Fruit fly (Drosophila melanogaster) whole organism, embryonic: ENCODE results near the gene Lrr47.
A peak's percentile ranks its signal among the peaks of the same experiment; 100 is the strongest.

ENCODE experiments used
- CG10654 ChIP-seq: fragments of 200-800 bp; sonication (Bioruptor generic); optimal IDR thresholded peaks from 2 replicates; lab custom pipeline; 2016; ENCODE audit warnings: missing biosample characterization, missing genetic modification characterization
- CG11085 ChIP-seq: fragments of 200-800 bp; sonication (Bioruptor generic); IDR thresholded peaks from 2 replicates; pipeline ENCODE4 v1.3.6; 2022; ENCODE audit warnings: missing biosample characterization, missing genetic modification characterization
- CG11398 ChIP-seq: fragments of 200-800 bp; sonication (Bioruptor generic); optimal IDR thresholded peaks from 2 replicates; lab custom pipeline; 2016; ENCODE audit warnings: missing biosample characterization, missing genetic modification characterization
- CG15269 ChIP-seq: fragments of 200-800 bp; sonication (Bioruptor generic); optimal IDR thresholded peaks from 2 replicates; lab custom pipeline; 2018; ENCODE audit warnings: missing biosample characterization, mild to moderate bottlenecking, missing genetic modification characterization, moderate library complexity
- Deaf1 ChIP-seq: fragments of 200-800 bp; optimal IDR thresholded peaks from 3 replicates; lab custom pipeline; 2019; ENCODE audit warnings: missing biosample characterization, mild to moderate bottlenecking, missing genetic modification characterization, moderate library complexity
- Xbp1 ChIP-seq: fragments of 200-800 bp; sonication (Bioruptor generic); optimal IDR thresholded peaks from 3 replicates; lab custom pipeline; 2016; ENCODE audit warnings: missing biosample characterization, mild to moderate bottlenecking, missing genetic modification characterization
- YL-1 ChIP-seq: fragments of 200-800 bp; sonication (Bioruptor generic); optimal IDR thresholded peaks from 3 replicates; lab custom pipeline; 2017; ENCODE audit warnings: missing biosample characterization, mild to moderate bottlenecking, missing genetic modification characterization
- exex ChIP-seq: fragments of 200-800 bp; sonication (Bioruptor generic); optimal IDR thresholded peaks from 4 replicates; lab custom pipeline; 2018; ENCODE audit warnings: missing biosample characterization, mild to moderate bottlenecking, missing genetic modification characterization, moderate library complexity
- lola ChIP-seq, 3 experiments: fragments of >200 bp in 2 of 3; fragments of 200-800 bp in 1 of 3; sonication (Bioruptor generic) in 1 of 3; optimal IDR thresholded peaks; 2 replicates each; lab custom pipeline; 2017 to 2019; ENCODE audit warnings: missing biosample characterization in 3 of 3, missing genetic modification characterization in 3 of 3, mild to moderate bottlenecking in 1 of 3, moderate library complexity in 1 of 3
- psq ChIP-seq: fragments of 200-800 bp; sonication (Bioruptor generic); optimal IDR thresholded peaks from 2 replicates; lab custom pipeline; 2017; ENCODE audit warnings: missing biosample characterization, missing genetic modification characterization
- run ChIP-seq: fragments of 200-800 bp; sonication (Bioruptor generic); optimal IDR thresholded peaks from 3 replicates; lab custom pipeline; 2018; ENCODE audit warnings: missing biosample characterization, mild to moderate bottlenecking, missing genetic modification characterization
- scrt ChIP-seq: fragments of 200-800 bp; sonication (Bioruptor generic); optimal IDR thresholded peaks from 2 replicates; lab custom pipeline; 2018; ENCODE audit warnings: missing biosample characterization, mild to moderate bottlenecking, missing genetic modification characterization, moderate library complexity
- tll ChIP-seq, 2 experiments: fragments of 200-800 bp in 1 of 2; fragments of >200 bp in 1 of 2; sonication (Bioruptor generic) in 1 of 2; optimal IDR thresholded peaks; 2 replicates each; lab custom pipeline; 2017 to 2019; ENCODE audit warnings: missing biosample characterization in 2 of 2, missing genetic modification characterization in 2 of 2, mild to moderate bottlenecking in 1 of 2, moderate library complexity in 1 of 2
- trh ChIP-seq: fragments of 200-800 bp; sonication (Bioruptor generic); optimal IDR thresholded peaks from 2 replicates; lab custom pipeline; 2016; ENCODE audit warnings: missing biosample characterization, missing genetic modification characterization

DNA sequence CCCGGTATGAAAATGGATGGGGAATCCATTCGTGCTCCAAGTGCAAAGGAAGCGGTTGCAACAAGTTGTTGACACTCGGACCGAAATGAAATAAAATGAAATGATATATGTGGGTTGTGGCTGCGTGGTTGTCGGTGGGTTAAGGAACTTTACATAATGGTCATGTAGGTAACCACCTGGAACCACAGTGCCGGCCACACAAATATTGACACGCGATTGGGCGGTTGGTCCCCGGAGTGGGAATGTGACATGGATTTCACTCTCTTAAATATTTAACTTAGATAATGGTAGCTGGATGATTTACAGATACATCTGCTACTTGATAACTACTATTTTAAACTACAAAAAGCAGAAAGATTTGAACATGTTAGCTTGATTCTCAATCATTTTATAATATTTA is 12.2 kb upstream of the Lrr47 start:
- TF ChIP-seq exex (tag; lab: Kevin White, UChicago) (no peak), CG10654 (no peak), psq (GFP tag; lab: Kevin White, UChicago) (no peak), Xbp1 (GFP tag; lab: Kevin White, UChicago) (no peak), CG11085 (GFP tag; lab: Robert Waterston, UW) (no peak), tll (GFP tag; optimal IDR thresholded peaks at IDR 0.05; lab: Kevin White, UChicago) (no peak), trh (GFP tag; lab: Kevin White, UChicago) (no peak), lola (GFP tag; optimal IDR thresholded peaks at IDR 0.05; lab: Kevin White, UChicago) (peak in 1 of 3 experiments; percentile 52), YL-1 (GFP tag; lab: Kevin White, UChicago) (no peak), CG15269 (no peak), scrt (GFP tag; lab: Kevin White, UChicago) (no peak), run (no peak), Deaf1 (tag; lab: Kevin White, UChicago) (no peak), CG11398 (GFP tag; lab: Kevin White, UChicago) (no peak)
